Worm (Caenorhabditis elegans): ENCODE measurements around the gene F29F11.20.

- TF ChIP-seq nhr-21 (tag; optimal IDR thresholded peaks at IDR 0.05): no peak
- TF ChIP-seq unc-39 (tag; optimal IDR thresholded peaks at IDR 0.05): no peak
- TF ChIP-seq unc-55 (GFP tag; optimal IDR thresholded peaks at IDR 0.05): no peak
- no peak for TF ChIP-seq nhr-237 (tag; optimal IDR thresholded peaks at IDR 0.05)
- TF ChIP-seq crh-2 (tag; optimal IDR thresholded peaks at IDR 0.05): no peak
- no peak for TF ChIP-seq Y55F3AM.14 (GFP tag; optimal IDR thresholded peaks at IDR 0.05)
- no peak for TF ChIP-seq nhr-23 (tag; optimal IDR thresholded peaks at IDR 0.05)
- no peak for TF ChIP-seq peb-1 (tag; optimal IDR thresholded peaks at IDR 0.05)
- no peak for TF ChIP-seq zag-1 (tag; optimal IDR thresholded peaks at IDR 0.05)
- no peak for TF ChIP-seq ztf-11 (tag; optimal IDR thresholded peaks at IDR 0.05)
Observed at ce11 chrV:10713704-10714239, 26.1 kb downstream of the F29F11.20 start.
